Worm (Caenorhabditis elegans): ENCODE results near the gene srd-38.

The srd-38 gene

DNA sequence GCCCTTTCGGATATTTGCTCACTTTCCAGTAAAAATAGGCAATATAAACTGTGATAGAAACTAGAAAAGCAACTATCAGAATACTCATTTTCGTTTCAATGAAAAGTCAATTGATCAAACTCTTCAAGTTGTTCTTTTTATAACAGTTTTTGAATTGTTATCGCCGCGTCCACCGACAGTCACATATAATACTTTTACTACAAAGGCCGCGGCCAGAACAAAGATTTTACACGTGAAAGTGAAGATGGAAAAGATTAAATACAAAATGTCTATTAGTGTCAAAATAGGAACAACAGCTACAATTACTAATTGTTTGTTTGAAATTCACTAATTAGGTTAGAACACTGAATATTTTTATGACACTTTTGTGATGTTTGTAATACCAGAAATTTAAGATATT lies 22.0 kb upstream of the srd-38 start, which contains the start of gene cyp-14A2:
cyp-14A2 (minus strand) TSS at position 101 of the 400 bp plus-strand sequence.
- TF ChIP-seq ceh-16 (tag; optimal IDR thresholded peaks at IDR 0.05) (no peak), nhr-76 (tag; optimal IDR thresholded peaks at IDR 0.05) (no peak), fos-1 (tag; optimal IDR thresholded peaks at IDR 0.05) (no peak), nfya-1 (tag; optimal IDR thresholded peaks at IDR 0.05; ENCODE audit: insufficient read depth) (no peak), skn-1 (tag; optimal IDR thresholded peaks at IDR 0.05) (no peak), elt-3 (tag; optimal IDR thresholded peaks at IDR 0.05) (no peak), nhr-11 (tag; optimal IDR thresholded peaks at IDR 0.05) (no peak), sea-2 (GFP tag; optimal IDR thresholded peaks at IDR 0.05) (no peak)

- TF ChIP-seq fos-1 (tag; optimal IDR thresholded peaks at IDR 0.05) (no peak), fkh-2 (tag; optimal IDR thresholded peaks at IDR 0.05) (no peak), unc-39 (tag; optimal IDR thresholded peaks at IDR 0.05) (no peak), pqm-1 (tag; optimal IDR thresholded peaks at IDR 0.05) (no peak), aly-2 (tag; optimal IDR thresholded peaks at IDR 0.05) (no peak), jun-1 (tag; optimal IDR thresholded peaks at IDR 0.05) (no peak), ceh-9 (tag; optimal IDR thresholded peaks at IDR 0.05) (no peak), nfya-1 (tag; optimal IDR thresholded peaks at IDR 0.05; ENCODE audit: insufficient read depth) (no peak), daf-12 (tag; optimal IDR thresholded peaks at IDR 0.05) (no peak), egl-27 (tag; optimal IDR thresholded peaks at IDR 0.05) (no peak)
Observed at ce11 chrX:13274102-13274501, 17.5 kb upstream of the srd-38 start, which contains the start of gene cyp-14A3. TSS of gene cyp-14A3 (minus strand) at chrX:13274202.

- TF ChIP-seq unc-39 (tag; optimal IDR thresholded peaks at IDR 0.05) (no peak), nhr-28 (tag; optimal IDR thresholded peaks at IDR 0.05) (no peak), egl-5 (tag; optimal IDR thresholded peaks at IDR 0.05) (no peak)
Observed at ce11 chrX:13278876-13279275, 12.7 kb upstream of the srd-38 start, which contains the start of gene phf-33. TSS of gene phf-33 (minus strand) at chrX:13278976.

- TF ChIP-seq lin-39 (tag; optimal IDR thresholded peaks at IDR 0.05), result no peak
- peak; percentile 62 for TF ChIP-seq nhr-43 (tag; optimal IDR thresholded peaks at IDR 0.05; ENCODE audit: poor library complexity, severe bottlenecking)
- TF ChIP-seq elt-2 (tag; optimal IDR thresholded peaks at IDR 0.05), result peak; percentile 16
- no peak for TF ChIP-seq elt-1 (tag; optimal IDR thresholded peaks at IDR 0.05)
- no peak for TF ChIP-seq pha-4 (tag; optimal IDR thresholded peaks at IDR 0.05)
Observed at ce11 chrX:13283462-13283861, 8.1 kb upstream of the srd-38 start.

DNA sequence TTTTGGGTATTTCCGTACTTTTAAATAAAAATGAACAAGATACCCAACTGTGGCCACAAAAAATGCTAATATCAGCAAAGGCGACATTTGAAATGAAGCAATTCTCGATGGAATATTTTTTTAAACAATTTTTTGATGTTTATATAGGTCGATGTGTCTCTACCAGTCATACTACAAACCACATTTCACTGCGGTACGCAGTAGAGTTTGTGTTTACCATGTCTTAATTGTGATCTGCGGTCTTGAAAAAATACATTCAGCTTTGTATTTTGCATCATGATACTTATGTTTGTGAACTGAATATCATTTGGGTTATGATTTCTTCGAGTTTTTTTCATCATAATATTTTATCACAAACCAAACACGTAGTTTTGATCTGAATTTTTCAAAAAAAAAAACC lies 7.5 kb upstream of the srd-38 start, which contains the start of gene cyp-14A4:
cyp-14A4 (minus strand) TSS at position 107 of the 400 bp plus-strand sequence.
- TF ChIP-seq fkh-2 (tag; optimal IDR thresholded peaks at IDR 0.05) (no peak), fos-1 (tag; optimal IDR thresholded peaks at IDR 0.05) (no peak), unc-39 (tag; optimal IDR thresholded peaks at IDR 0.05) (no peak), ceh-16 (tag; optimal IDR thresholded peaks at IDR 0.05) (no peak), zag-1 (tag; optimal IDR thresholded peaks at IDR 0.05) (no peak), unc-62 (GFP tag; optimal IDR thresholded peaks at IDR 0.05) (no peak)

ce11 chrX:13284618-13285017 lies 7.0 kb upstream of the srd-38 start:
- TF ChIP-seq elt-3 (tag; optimal IDR thresholded peaks at IDR 0.05), result no peak
- no peak for TF ChIP-seq ztf-4 (tag; optimal IDR thresholded peaks at IDR 0.05)
- no peak for TF ChIP-seq daf-12 (tag; optimal IDR thresholded peaks at IDR 0.05)
- no peak for TF ChIP-seq nhr-237 (tag; optimal IDR thresholded peaks at IDR 0.05)
- no peak for TF ChIP-seq elt-1 (tag; optimal IDR thresholded peaks at IDR 0.05)
- no peak for TF ChIP-seq lsy-12 (tag; optimal IDR thresholded peaks at IDR 0.05)
- TF ChIP-seq ceh-28 (tag; optimal IDR thresholded peaks at IDR 0.05), result no peak
- TF ChIP-seq R02D3.7 (tag; optimal IDR thresholded peaks at IDR 0.05), result no peak

DNA sequence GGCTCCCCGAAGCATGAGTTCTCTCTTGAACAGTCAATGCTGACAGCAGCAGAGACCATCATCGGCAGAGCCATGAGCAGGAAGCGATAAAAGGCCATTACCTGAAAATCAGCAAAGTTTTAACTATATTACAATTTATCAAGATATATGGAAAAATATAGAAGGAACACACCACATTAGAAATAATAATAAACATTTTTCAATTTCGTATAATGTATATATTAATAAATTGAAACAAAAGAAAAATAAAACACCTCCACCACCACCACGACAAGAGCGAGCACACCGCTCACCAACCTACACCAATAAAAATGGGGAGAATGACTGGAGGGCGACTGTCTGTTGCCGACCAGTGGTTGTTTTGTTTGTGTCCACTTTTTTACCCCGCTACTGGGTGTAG lies 5.1 kb upstream of the srd-38 start, which contains the start of gene R04D3.2:
R04D3.2 (minus strand) TSS at position 101 of the 400 bp plus-strand sequence.
- TF ChIP-seq nhr-76 (tag; optimal IDR thresholded peaks at IDR 0.05) (no peak), nhr-23 (tag; optimal IDR thresholded peaks at IDR 0.05) (no peak), ceh-28 (tag; optimal IDR thresholded peaks at IDR 0.05) (no peak), fkh-2 (tag; optimal IDR thresholded peaks at IDR 0.05) (no peak), hmg-11 (tag; optimal IDR thresholded peaks at IDR 0.05) (no peak)
